Worm (Caenorhabditis elegans): ENCODE results near the gene pitr-2.

DNA sequence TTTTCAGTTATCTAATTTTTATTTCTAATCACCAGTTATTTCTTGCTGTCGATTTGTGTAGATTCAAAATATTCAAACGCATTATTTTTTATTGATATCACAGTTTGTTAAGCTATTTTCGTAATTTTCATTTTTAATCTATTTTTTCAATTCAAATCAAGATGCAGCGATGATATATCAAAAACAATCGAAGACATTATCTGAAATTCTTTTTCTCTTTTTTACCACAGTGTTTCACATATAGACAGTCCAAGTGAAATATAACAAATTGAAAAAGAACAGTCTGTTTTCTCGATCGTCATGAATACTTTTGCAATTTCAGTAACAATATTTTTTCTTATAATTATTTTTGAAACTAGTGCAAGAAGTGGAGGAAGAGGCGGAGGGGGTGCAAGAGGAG is 12.2 kb downstream of the pitr-2 start, which contains the start of gene F21C10.5:
- TF ChIP-seq snpc-4 (tag; optimal IDR thresholded peaks at IDR 0.05) (no peak), tag-97 (GFP tag; IDR thresholded peaks at IDR 0.05) (no peak), set-16 (GFP tag; IDR thresholded peaks at IDR 0.05) (no peak), nhr-76 (tag; optimal IDR thresholded peaks at IDR 0.05) (no peak), fos-1 (tag; optimal IDR thresholded peaks at IDR 0.05) (no peak), dpl-1 (GFP tag; optimal IDR thresholded peaks at IDR 0.05) (no peak), ceh-82 (tag; optimal IDR thresholded peaks at IDR 0.05) (no peak), snpc-1.2 (GFP tag; IDR thresholded peaks at IDR 0.05) (no peak), jun-1 (tag; optimal IDR thresholded peaks at IDR 0.05) (no peak), gei-8 (GFP tag; optimal IDR thresholded peaks at IDR 0.05) (no peak)
